Worm (Caenorhabditis elegans) whole organism, L1 larva: Measurements from ENCODE around the gene grl-17.

Experiments
- fkh-10 ChIP-seq: sonication (generic microtip); optimal IDR thresholded peaks from 2 replicates; lab custom pipeline; 2017; ENCODE audit warnings: missing biosample characterization, missing genetic modification reagents, missing genetic modification characterization
- mdl-1 ChIP-seq, 2 experiments: fragments of 150-350 bp; optimal IDR thresholded peaks; 2 replicates each; lab custom pipeline; 2014 to 2017; ENCODE audit warnings: missing biosample characterization in 2 of 2, missing genetic modification characterization in 2 of 2, inconsistent platforms in 1 of 2
- nhr-11 ChIP-seq: fragments of 150-350 bp; optimal IDR thresholded peaks from 2 replicates; lab custom pipeline; 2014; ENCODE audit warnings: missing biosample characterization, missing genetic modification characterization
- nhr-20 ChIP-seq: sonication (generic microtip); optimal IDR thresholded peaks from 2 replicates; lab custom pipeline; 2016; ENCODE audit warnings: mild to moderate bottlenecking, missing genetic modification characterization, missing compliant biosample characterization
- tlp-1 ChIP-seq: fragments of 150-350 bp; optimal IDR thresholded peaks from 2 replicates; lab custom pipeline; 2014; ENCODE audit warnings: missing biosample characterization, missing genetic modification characterization
- unc-130 ChIP-seq: fragments of 150-350 bp; optimal IDR thresholded peaks from 2 replicates; lab custom pipeline; 2017; ENCODE audit warnings: missing biosample characterization, missing genetic modification characterization, inconsistent platforms
- unc-30 ChIP-seq: sonication (generic microtip); optimal IDR thresholded peaks from 2 replicates; lab custom pipeline; 2017; ENCODE audit warnings: missing biosample characterization, missing genetic modification characterization

ce11 chrV:13515115-13515514 lies 48.6 kb downstream of the grl-17 start, which contains the start of gene semi-1:
- TF ChIP-seq unc-30 (tag; lab: Kevin White, UChicago), result no peak
- TF ChIP-seq mdl-1 (tag; optimal IDR thresholded peaks at IDR 0.05; lab: Kevin White, UChicago), result no peak
- no peak for TF ChIP-seq fkh-10 (GFP tag; lab: Kevin White, UChicago)
- TF ChIP-seq tlp-1, result no peak
- TF ChIP-seq unc-130 (tag; lab: Kevin White, UChicago), result no peak
- TF ChIP-seq nhr-20 (tag; lab: Kevin White, UChicago), result no peak
- TF ChIP-seq nhr-11 (tag; lab: Kevin White, UChicago), result no peak
